Worm (Caenorhabditis elegans) whole organism, L2 larva: ENCODE data around the gene clec-153.

Experiments used
- C34F6.9 ChIP-seq: fragments of 150-350 bp; optimal IDR thresholded peaks from 2 replicates; lab custom pipeline; 2014; ENCODE audit warnings: missing biosample characterization, missing genetic modification characterization
- F13H6.1 ChIP-seq: sonication (generic microtip); optimal IDR thresholded peaks from 2 replicates; lab custom pipeline; 2016; ENCODE audit warnings: missing genetic modification characterization, missing compliant biosample characterization
- R02D3.7 ChIP-seq: fragments of 150-350 bp; optimal IDR thresholded peaks from 2 replicates; lab custom pipeline; 2014; ENCODE audit warnings: missing biosample characterization, missing genetic modification characterization
- aly-2 ChIP-seq: fragments of 150-350 bp; optimal IDR thresholded peaks from 2 replicates; lab custom pipeline; 2014; ENCODE audit warnings: missing biosample characterization, missing genetic modification characterization
- blmp-1 ChIP-seq: sonication (generic microtip); optimal IDR thresholded peaks from 2 replicates; lab custom pipeline; 2017; ENCODE audit warnings: missing genetic modification characterization, mild to moderate bottlenecking, missing compliant biosample characterization, antibody characterized with exemption, moderate library complexity; ENCODE audit not compliant: insufficient read depth
- ceh-82 ChIP-seq: fragments of 150-350 bp; optimal IDR thresholded peaks from 2 replicates; lab custom pipeline; 2014; ENCODE audit warnings: missing biosample characterization, missing genetic modification characterization
- crh-2 ChIP-seq: sonication (generic microtip); optimal IDR thresholded peaks from 2 replicates; lab custom pipeline; 2017; ENCODE audit warnings: missing biosample characterization, missing genetic modification characterization
- dmd-4 ChIP-seq: sonication (generic microtip); optimal IDR thresholded peaks from 2 replicates; lab custom pipeline; 2017; ENCODE audit warnings: missing biosample characterization, missing genetic modification characterization
- egl-27 ChIP-seq: sonication (generic microtip); optimal IDR thresholded peaks from 3 replicates; lab custom pipeline; 2017; ENCODE audit warnings: missing biosample characterization, missing genetic modification reagents, missing genetic modification characterization
- elt-1 ChIP-seq: fragments of 150-350 bp; optimal IDR thresholded peaks from 2 replicates; lab custom pipeline; 2014; ENCODE audit warnings: missing biosample characterization, missing genetic modification characterization
- elt-3 ChIP-seq: sonication (generic microtip); optimal IDR thresholded peaks from 2 replicates; lab custom pipeline; 2017; ENCODE audit warnings: missing biosample characterization, missing genetic modification characterization
- fos-1 ChIP-seq: fragments of 150-350 bp; optimal IDR thresholded peaks from 2 replicates; lab custom pipeline; 2014; ENCODE audit warnings: missing biosample characterization, missing genetic modification characterization
- gmeb-1 ChIP-seq: fragments of 150-350 bp; optimal IDR thresholded peaks from 2 replicates; lab custom pipeline; 2014; ENCODE audit warnings: missing biosample characterization, missing genetic modification characterization
- lin-11 ChIP-seq: fragments of 150-350 bp; sonication (generic microtip); optimal IDR thresholded peaks from 2 replicates; lab custom pipeline; 2014; ENCODE audit warnings: missing biosample characterization, missing genetic modification characterization, inconsistent platforms, mixed read lengths
- lin-13 ChIP-seq: fragments of 150-350 bp; optimal IDR thresholded peaks from 2 replicates; lab custom pipeline; 2014; ENCODE audit warnings: missing biosample characterization, missing genetic modification reagents, missing genetic modification characterization
- lin-39 ChIP-seq: fragments of 150-350 bp; optimal IDR thresholded peaks from 2 replicates; lab custom pipeline; 2014; ENCODE audit warnings: missing biosample characterization, missing genetic modification reagents, missing genetic modification characterization
- lsy-2 ChIP-seq, 2 experiments: fragments of 150-350 bp in 1 of 2; sonication (generic microtip) in 1 of 2; optimal IDR thresholded peaks; 2 replicates each; lab custom pipeline; 2014 to 2017; ENCODE audit warnings: missing biosample characterization in 2 of 2, missing genetic modification characterization in 2 of 2
- mbf-1 ChIP-seq: sonication (generic microtip); optimal IDR thresholded peaks from 2 replicates; lab custom pipeline; 2017; ENCODE audit warnings: missing biosample characterization, missing genetic modification characterization
- nhr-10 ChIP-seq: sonication (generic microtip); optimal IDR thresholded peaks from 2 replicates; lab custom pipeline; 2017; ENCODE audit warnings: missing biosample characterization, missing genetic modification characterization
- nhr-11 ChIP-seq: fragments of 150-350 bp; optimal IDR thresholded peaks from 2 replicates; lab custom pipeline; 2014; ENCODE audit warnings: missing biosample characterization, missing genetic modification characterization
- nhr-12 ChIP-seq: fragments of 150-350 bp; optimal IDR thresholded peaks from 2 replicates; lab custom pipeline; 2014; ENCODE audit warnings: missing biosample characterization, missing genetic modification characterization
- nhr-129 ChIP-seq: fragments of 150-350 bp; optimal IDR thresholded peaks from 2 replicates; lab custom pipeline; 2014; ENCODE audit warnings: missing biosample characterization, missing genetic modification characterization
- nhr-21 ChIP-seq: fragments of 150-350 bp; optimal IDR thresholded peaks from 2 replicates; lab custom pipeline; 2014; ENCODE audit warnings: missing biosample characterization, missing genetic modification characterization
- sem-4 ChIP-seq: fragments of 150-350 bp; optimal IDR thresholded peaks from 2 replicates; lab custom pipeline; 2014; ENCODE audit warnings: missing biosample characterization, missing genetic modification reagents, missing genetic modification characterization
- skn-1 ChIP-seq: sonication (generic microtip); optimal IDR thresholded peaks from 2 replicates; lab custom pipeline; 2017; ENCODE audit warnings: missing biosample characterization, missing genetic modification characterization
- snpc-4 ChIP-seq: fragments of 150-350 bp; optimal IDR thresholded peaks from 2 replicates; lab custom pipeline; 2014; ENCODE audit warnings: missing biosample characterization, missing genetic modification characterization
- unc-55 ChIP-seq: fragments of 150-350 bp; sonication (generic microtip); optimal IDR thresholded peaks from 3 replicates; lab custom pipeline; 2014; ENCODE audit warnings: missing biosample characterization, missing genetic modification reagents, missing genetic modification characterization
- unc-62 ChIP-seq: fragments of 150-350 bp; optimal IDR thresholded peaks from 2 replicates; lab custom pipeline; 2014; ENCODE audit warnings: missing biosample characterization, missing genetic modification reagents, missing genetic modification characterization
- ztf-1 ChIP-seq: fragments of 200-800 bp; sonication (Bioruptor generic); conservative IDR thresholded peaks from 2 replicates; pipeline ENCODE4 v1.3.6; 2022; ENCODE audit warnings: missing genetic modification characterization, missing compliant biosample characterization
- ztf-11 ChIP-seq: sonication (generic microtip); optimal IDR thresholded peaks from 2 replicates; lab custom pipeline; 2017; ENCODE audit warnings: missing biosample characterization, missing genetic modification characterization

The clec-153 gene

ce11 chrIII:4677466-4677865 lies 42.4 kb downstream of the clec-153 start, which contains the start of gene srg-10:
Gene srg-10 (plus strand): TSS chrIII:4677766.
- no peak for TF ChIP-seq nhr-12 (tag; lab: Kevin White, UChicago)
- no peak for TF ChIP-seq fos-1 (tag; lab: Kevin White, UChicago)
- no peak for TF ChIP-seq mbf-1 (tag; lab: Kevin White, UChicago)
- no peak for TF ChIP-seq ztf-1
- no peak for TF ChIP-seq crh-2 (tag; lab: Kevin White, UChicago)
- TF ChIP-seq elt-3 (tag; lab: Kevin White, UChicago) = no peak
- TF ChIP-seq unc-62 (GFP tag; lab: Kevin White, UChicago) = no peak
- TF ChIP-seq skn-1 (tag; lab: Kevin White, UChicago) = no peak
- TF ChIP-seq aly-2 (tag; lab: Kevin White, UChicago) = no peak
- no peak for TF ChIP-seq F13H6.1 (tag; lab: Kevin White, UChicago)
- no peak for TF ChIP-seq R02D3.7 (tag; lab: Kevin White, UChicago)
- no peak for TF ChIP-seq lin-11
- no peak for TF ChIP-seq gmeb-1 (tag; lab: Kevin White, UChicago)
- no peak for TF ChIP-seq blmp-1
- TF ChIP-seq nhr-11 (tag; lab: Kevin White, UChicago) = no peak

ce11 chrIII:4679963-4680484 lies 45.0 kb downstream of the clec-153 start, which contains the start of gene srg-11:
Gene srg-11 (plus strand): TSS chrIII:4680013.
- TF ChIP-seq egl-27 (no peak), ztf-11 (tag; lab: Kevin White, UChicago) (no peak), nhr-21 (tag; lab: Kevin White, UChicago) (no peak), unc-55 (GFP tag; lab: Kevin White, UChicago) (no peak), nhr-129 (tag; lab: Kevin White, UChicago) (no peak), lin-39 (tag; lab: Kevin White, UChicago) (no peak)

DNA sequence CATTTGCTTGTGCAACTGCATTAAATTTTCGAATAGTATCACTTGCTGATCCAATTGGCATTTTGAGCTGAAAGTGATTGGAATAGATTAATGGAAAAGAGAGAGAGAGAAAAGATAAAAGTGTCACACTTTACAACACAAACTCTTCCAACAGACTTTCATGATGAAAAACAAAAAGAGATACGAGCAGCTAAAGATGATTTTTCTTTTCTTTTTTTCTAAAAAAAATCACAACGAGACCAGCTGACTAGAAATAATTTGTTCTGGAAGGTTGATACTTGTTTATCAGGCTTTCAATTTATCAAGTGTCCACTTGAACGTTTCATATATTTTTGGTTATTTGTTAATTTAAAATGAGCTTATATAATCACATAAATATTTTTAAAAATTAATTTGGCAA lies 52.1 kb downstream of the clec-153 start:
- no peak for TF ChIP-seq sem-4 (tag; lab: Kevin White, UChicago)
- no peak for TF ChIP-seq elt-3 (tag; lab: Kevin White, UChicago)
- no peak for TF ChIP-seq nhr-11 (tag; lab: Kevin White, UChicago)
- TF ChIP-seq aly-2 (tag; lab: Kevin White, UChicago) = no peak
- no peak for TF ChIP-seq lin-13 (GFP tag; lab: Kevin White, UChicago)
- TF ChIP-seq ceh-82 (tag; lab: Kevin White, UChicago) = no peak
- no peak for TF ChIP-seq snpc-4 (tag; lab: Kevin White, UChicago)
- TF ChIP-seq nhr-10 = no peak
- TF ChIP-seq lsy-2 (tag; optimal IDR thresholded peaks at IDR 0.05; lab: Kevin White, UChicago) = peak in 1 of 2 experiments; percentile 56
- no peak for TF ChIP-seq dmd-4 (tag; lab: Kevin White, UChicago)
- TF ChIP-seq C34F6.9 = peak; percentile 46
- TF ChIP-seq F13H6.1 (tag; lab: Kevin White, UChicago) = peak; percentile 39
- TF ChIP-seq ztf-1 = no peak
- no peak for TF ChIP-seq nhr-21 (tag; lab: Kevin White, UChicago)
- peak; percentile 51 for TF ChIP-seq nhr-129 (tag; lab: Kevin White, UChicago)
- no peak for TF ChIP-seq lin-39 (tag; lab: Kevin White, UChicago)
- TF ChIP-seq elt-1 (tag; lab: Kevin White, UChicago) = no peak
- no peak for TF ChIP-seq blmp-1
